Worm (Caenorhabditis elegans): ENCODE results near the gene dars-1.

dars-1 gene

DNA sequence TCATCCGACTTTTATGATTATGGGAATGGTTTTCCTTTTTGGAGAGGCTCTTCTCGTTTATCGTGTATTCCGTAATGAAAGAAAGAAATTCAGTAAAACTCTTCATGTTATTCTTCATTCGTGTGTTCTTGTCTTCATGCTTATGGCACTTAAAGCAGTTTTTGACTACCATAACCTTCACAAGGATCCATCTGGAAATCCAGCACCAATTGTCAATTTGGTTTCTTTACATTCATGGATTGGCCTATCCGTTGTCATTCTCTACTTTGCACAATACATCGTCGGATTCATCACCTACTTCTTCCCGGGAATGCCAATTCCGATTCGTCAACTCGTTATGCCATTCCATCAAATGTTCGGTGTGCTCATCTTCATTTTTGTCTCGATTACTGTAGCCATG is 20.6 kb upstream of the dars-1 start:
- no peak for TF ChIP-seq ztf-23 (GFP tag; IDR thresholded peaks at IDR 0.05)
- TF ChIP-seq klf-2 (GFP tag; conservative IDR thresholded peaks at IDR 0.05) = no peak
- no peak for TF ChIP-seq ztf-29 (GFP tag; IDR thresholded peaks at IDR 0.05)
- no peak for TF ChIP-seq cog-1 (tag; optimal IDR thresholded peaks at IDR 0.05)
- TF ChIP-seq med-1 (GFP tag; optimal IDR thresholded peaks at IDR 0.05; ENCODE audit: insufficient read depth) = no peak
- no peak for TF ChIP-seq T22C8.4 (GFP tag; IDR thresholded peaks at IDR 0.05)
- TF ChIP-seq tab-1 (GFP tag; IDR thresholded peaks at IDR 0.05) = no peak
- no peak for TF ChIP-seq flt-1 (GFP tag; IDR thresholded peaks at IDR 0.05)
- no peak for TF ChIP-seq ref-1 (GFP tag; conservative IDR thresholded peaks at IDR 0.05)

DNA sequence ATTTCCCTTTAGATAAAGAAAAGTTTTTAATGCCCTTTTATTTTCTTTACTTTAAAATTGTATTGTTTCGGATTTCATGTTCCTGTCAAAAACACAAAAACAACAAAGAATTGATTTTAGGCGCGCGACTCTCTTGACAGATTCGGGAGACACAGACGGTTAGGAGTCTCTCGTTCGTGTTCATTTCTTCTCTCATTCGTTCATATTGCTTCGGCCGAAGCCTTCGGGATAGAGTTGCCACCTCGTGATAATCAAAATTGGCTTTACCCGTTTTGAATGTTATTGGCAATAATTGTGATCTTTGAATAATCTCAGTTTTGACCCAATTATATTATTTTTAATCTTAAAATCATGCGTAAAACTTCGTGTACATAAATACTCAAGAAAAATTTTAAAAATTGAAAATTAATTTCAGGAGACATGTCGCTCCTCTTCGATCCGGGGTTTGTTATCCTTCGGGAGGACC is 20.1 kb upstream of the dars-1 start, which contains the start of gene F55H2.5:
TSS of gene F55H2.5 (plus strand) at position 416 of the 466 bp plus-strand sequence.
- TF ChIP-seq klf-2 (GFP tag; conservative IDR thresholded peaks at IDR 0.05) (no peak), cog-1 (tag; optimal IDR thresholded peaks at IDR 0.05) (no peak), ztf-23 (GFP tag; IDR thresholded peaks at IDR 0.05) (no peak), med-1 (GFP tag; optimal IDR thresholded peaks at IDR 0.05; ENCODE audit: insufficient read depth) (no peak), flt-1 (GFP tag; IDR thresholded peaks at IDR 0.05) (no peak), tab-1 (GFP tag; IDR thresholded peaks at IDR 0.05) (no peak), T22C8.4 (GFP tag; IDR thresholded peaks at IDR 0.05) (no peak), ztf-29 (GFP tag; IDR thresholded peaks at IDR 0.05) (no peak), ref-1 (GFP tag; conservative IDR thresholded peaks at IDR 0.05) (no peak)

DNA sequence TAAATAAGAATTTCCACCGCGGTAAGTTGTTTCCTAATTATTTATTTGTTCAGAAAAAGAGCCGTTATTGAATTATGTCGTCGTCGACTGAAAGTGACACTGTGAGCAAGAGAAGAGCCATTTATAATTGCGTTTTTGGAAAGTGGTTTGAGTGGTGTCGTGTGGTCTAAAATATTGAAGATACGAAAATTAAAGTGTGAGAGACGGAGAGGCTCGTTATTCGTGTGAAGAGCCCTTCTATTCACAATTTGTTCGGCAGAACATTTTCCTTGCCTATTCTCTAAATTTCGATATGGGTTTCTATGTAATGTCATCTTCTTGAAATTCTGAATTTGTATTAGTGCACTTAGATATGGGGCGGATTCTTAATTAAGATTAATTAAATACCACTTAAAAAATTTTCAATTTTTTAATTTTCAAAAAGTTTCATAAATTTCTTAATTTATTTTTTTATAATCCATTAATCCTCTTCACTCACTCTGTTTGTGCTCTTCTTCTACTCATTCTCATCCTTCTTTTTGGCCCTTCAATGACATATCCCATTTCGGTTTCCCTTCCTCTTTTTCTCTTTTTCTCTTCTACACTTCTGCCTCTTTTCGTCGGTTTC is 18.9 kb upstream of the dars-1 start:
- TF ChIP-seq flt-1 (GFP tag; IDR thresholded peaks at IDR 0.05) (no peak), ztf-29 (GFP tag; IDR thresholded peaks at IDR 0.05) (no peak), tab-1 (GFP tag; IDR thresholded peaks at IDR 0.05) (no peak), ref-1 (GFP tag; conservative IDR thresholded peaks at IDR 0.05) (no peak), klf-2 (GFP tag; conservative IDR thresholded peaks at IDR 0.05) (no peak), T22C8.4 (GFP tag; IDR thresholded peaks at IDR 0.05) (no peak), ztf-23 (GFP tag; IDR thresholded peaks at IDR 0.05) (no peak), med-1 (GFP tag; optimal IDR thresholded peaks at IDR 0.05; ENCODE audit: insufficient read depth) (no peak), cog-1 (tag; optimal IDR thresholded peaks at IDR 0.05) (no peak)

DNA sequence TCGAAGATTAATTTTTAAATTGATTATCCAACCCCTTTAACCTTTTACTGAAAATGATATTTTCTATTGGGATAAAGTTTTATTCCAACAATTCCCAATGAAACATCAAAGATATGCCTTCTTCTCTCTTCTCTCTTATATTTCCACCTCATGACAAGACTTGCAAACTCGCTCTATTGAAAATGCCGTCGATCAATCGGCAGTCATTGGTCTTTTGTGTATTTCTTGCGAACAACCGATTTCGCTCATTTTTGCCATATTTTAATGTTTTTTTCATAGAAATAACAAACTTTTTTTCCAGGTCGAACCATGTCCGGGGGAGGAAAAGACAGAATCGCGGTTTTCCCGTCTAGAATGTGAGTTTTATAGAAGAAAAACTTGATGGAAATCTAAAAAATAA is 16.8 kb upstream of the dars-1 start, which contains the start of gene vha-14:
TSS of gene vha-14 (plus strand) at position 302 of the 400 bp plus-strand sequence.
- no peak for TF ChIP-seq ztf-23 (GFP tag; IDR thresholded peaks at IDR 0.05)

DNA sequence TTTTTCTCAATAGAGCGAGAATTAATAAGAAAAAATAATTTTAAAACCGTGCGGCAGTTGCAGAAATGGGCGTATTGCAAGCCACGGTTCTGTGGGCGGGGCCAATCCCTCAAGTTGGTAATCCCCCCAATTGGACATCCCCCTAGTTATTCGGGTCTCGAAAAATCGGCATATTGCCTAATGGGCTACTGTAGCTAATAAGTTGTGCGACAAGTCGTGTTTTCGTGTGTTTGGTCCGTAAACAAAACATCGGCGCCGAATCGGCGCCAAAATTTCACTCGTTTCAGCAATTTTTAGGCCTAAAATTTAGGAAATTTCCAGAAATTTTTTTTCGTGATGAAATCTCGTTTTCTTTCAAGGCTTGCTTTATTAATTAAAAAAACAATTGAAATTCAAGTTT is 13.3 kb upstream of the dars-1 start:
- TF ChIP-seq ref-1 (GFP tag; conservative IDR thresholded peaks at IDR 0.05) (no peak), cog-1 (tag; optimal IDR thresholded peaks at IDR 0.05) (no peak), ztf-29 (GFP tag; IDR thresholded peaks at IDR 0.05) (no peak), flt-1 (GFP tag; IDR thresholded peaks at IDR 0.05) (no peak), med-1 (GFP tag; optimal IDR thresholded peaks at IDR 0.05; ENCODE audit: insufficient read depth) (no peak), T22C8.4 (GFP tag; IDR thresholded peaks at IDR 0.05) (no peak), klf-2 (GFP tag; conservative IDR thresholded peaks at IDR 0.05) (no peak), tab-1 (GFP tag; IDR thresholded peaks at IDR 0.05) (no peak), ztf-23 (GFP tag; IDR thresholded peaks at IDR 0.05) (no peak)

DNA sequence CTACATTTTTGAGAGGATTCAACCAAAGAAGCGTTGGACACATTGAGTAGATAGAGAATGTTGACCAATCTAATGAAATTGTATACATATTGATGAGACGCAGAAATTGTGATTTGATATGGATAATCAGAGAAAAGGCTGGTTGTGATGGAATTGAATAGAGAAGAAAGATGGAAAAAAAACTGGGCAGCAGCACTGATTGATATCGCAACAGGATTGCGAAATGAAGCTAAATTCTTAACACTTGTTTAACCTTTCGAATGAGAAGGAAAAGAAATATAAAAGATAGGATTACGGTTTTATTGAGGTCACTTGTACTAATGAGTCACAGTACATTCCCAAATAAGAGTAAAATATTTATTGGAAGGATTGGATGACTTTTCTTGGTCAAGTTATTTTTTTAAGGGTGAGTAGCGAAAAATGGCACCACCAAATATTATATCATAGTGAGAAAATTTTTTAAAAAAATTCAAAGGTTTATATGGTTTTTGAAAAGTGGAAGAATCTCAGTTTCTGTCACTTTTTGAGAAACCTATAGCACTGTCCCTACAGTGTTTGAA is 11.2 kb upstream of the dars-1 start:
- no peak for TF ChIP-seq T22C8.4 (GFP tag; IDR thresholded peaks at IDR 0.05)
- TF ChIP-seq flt-1 (GFP tag; IDR thresholded peaks at IDR 0.05) = no peak
- no peak for TF ChIP-seq ztf-23 (GFP tag; IDR thresholded peaks at IDR 0.05)
- TF ChIP-seq klf-2 (GFP tag; conservative IDR thresholded peaks at IDR 0.05) = no peak
- TF ChIP-seq ref-1 (GFP tag; conservative IDR thresholded peaks at IDR 0.05) = no peak
- TF ChIP-seq med-1 (GFP tag; optimal IDR thresholded peaks at IDR 0.05; ENCODE audit: insufficient read depth) = no peak
- TF ChIP-seq tab-1 (GFP tag; IDR thresholded peaks at IDR 0.05) = no peak
- TF ChIP-seq cog-1 (tag; optimal IDR thresholded peaks at IDR 0.05) = no peak
- no peak for TF ChIP-seq ztf-29 (GFP tag; IDR thresholded peaks at IDR 0.05)

DNA sequence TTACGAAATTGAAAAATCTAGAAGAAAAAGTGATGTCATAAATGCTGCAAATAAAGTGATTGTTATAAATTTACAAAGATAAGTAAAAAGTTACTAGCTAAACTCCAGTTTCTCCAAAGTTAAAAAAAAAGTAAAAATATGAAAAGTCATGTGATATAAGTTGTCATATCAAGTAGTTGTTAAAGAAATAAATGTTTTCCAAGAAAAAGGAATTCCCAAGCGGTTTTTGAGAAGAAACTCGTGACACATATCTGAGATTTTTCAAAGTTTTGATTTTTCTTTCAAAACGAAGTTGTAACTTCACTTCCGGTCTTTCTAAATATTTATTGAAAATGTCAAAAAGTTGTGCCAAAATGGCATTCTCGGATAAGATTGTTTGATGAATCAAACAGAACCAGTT is 10.1 kb upstream of the dars-1 start:
- TF ChIP-seq T22C8.4 (GFP tag; IDR thresholded peaks at IDR 0.05) = no peak
- no peak for TF ChIP-seq ref-1 (GFP tag; conservative IDR thresholded peaks at IDR 0.05)
- TF ChIP-seq klf-2 (GFP tag; conservative IDR thresholded peaks at IDR 0.05) = no peak
- no peak for TF ChIP-seq ztf-23 (GFP tag; IDR thresholded peaks at IDR 0.05)

DNA sequence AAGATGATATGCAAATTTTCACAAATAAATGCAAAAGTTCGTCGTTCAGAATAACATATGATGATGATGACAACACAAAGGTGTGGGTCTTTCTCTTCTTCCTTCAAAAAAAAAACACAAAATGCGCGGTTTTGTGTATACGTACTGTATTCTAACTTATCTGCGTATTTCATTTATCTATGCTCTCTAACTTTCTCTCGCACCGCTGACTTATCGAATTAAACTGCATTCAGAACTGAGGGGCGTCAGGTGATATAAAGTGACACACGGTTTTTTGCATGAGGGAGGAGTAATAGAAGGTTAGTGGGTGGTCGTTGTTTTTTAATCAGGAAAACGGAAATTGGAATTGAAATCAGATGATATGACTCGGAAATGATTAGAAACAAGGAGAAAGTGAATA is 9.3 kb upstream of the dars-1 start, which contains the start of gene sod-4:
TSS of gene sod-4 (minus strand) at position 109 of the 400 bp plus-strand sequence.
- TF ChIP-seq ztf-23 (GFP tag; IDR thresholded peaks at IDR 0.05) = no peak
- no peak for TF ChIP-seq flt-1 (GFP tag; IDR thresholded peaks at IDR 0.05)
- TF ChIP-seq ref-1 (GFP tag; conservative IDR thresholded peaks at IDR 0.05) = no peak
- TF ChIP-seq med-1 (GFP tag; optimal IDR thresholded peaks at IDR 0.05; ENCODE audit: insufficient read depth) = no peak
- no peak for TF ChIP-seq klf-2 (GFP tag; conservative IDR thresholded peaks at IDR 0.05)
- no peak for TF ChIP-seq ztf-29 (GFP tag; IDR thresholded peaks at IDR 0.05)
- no peak for TF ChIP-seq cog-1 (tag; optimal IDR thresholded peaks at IDR 0.05)
- TF ChIP-seq T22C8.4 (GFP tag; IDR thresholded peaks at IDR 0.05) = no peak
- TF ChIP-seq tab-1 (GFP tag; IDR thresholded peaks at IDR 0.05) = no peak

DNA sequence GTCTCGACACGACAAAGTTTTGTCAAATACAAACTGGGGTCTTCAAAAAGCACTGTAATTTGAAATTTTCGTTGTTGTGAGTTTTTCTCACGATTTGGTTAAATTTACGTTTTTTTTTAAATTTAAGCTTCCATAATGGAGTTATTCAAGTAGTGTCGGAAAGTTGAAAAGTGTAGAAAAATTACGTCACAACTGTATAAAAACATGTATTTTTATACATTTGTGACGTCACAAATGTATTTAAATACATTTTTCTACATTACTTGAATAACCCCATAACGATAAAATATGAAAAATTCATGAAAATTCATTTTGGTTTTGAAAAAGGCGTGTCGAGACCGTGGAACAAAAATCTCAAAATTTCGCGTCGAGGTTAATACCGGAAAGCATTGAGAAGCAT is 6.4 kb upstream of the dars-1 start:
- no peak for TF ChIP-seq tab-1 (GFP tag; IDR thresholded peaks at IDR 0.05)

DNA sequence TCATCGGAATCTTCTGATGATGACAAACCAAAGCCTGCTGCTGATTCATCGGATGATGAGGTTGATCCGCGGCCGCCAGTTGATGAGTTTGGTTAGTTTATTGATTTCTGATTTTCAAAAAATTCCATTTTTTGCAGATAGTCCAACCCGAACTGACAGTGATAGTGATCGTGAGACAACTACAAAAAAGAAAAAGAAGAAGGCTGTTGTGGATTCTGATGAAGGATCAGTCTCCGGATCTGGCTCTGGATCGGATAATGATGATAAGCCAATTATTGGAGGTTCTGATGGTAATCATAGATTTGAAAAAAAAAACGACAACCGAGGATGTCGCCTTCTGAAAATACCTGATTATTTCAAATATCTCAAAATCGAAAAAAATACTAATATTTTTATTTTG is 5.1 kb upstream of the dars-1 start:
- TF ChIP-seq T22C8.4 (GFP tag; IDR thresholded peaks at IDR 0.05) (no peak), tab-1 (GFP tag; IDR thresholded peaks at IDR 0.05) (no peak), ztf-29 (GFP tag; IDR thresholded peaks at IDR 0.05) (no peak), klf-2 (GFP tag; conservative IDR thresholded peaks at IDR 0.05) (no peak), med-1 (GFP tag; optimal IDR thresholded peaks at IDR 0.05; ENCODE audit: insufficient read depth) (no peak), ref-1 (GFP tag; conservative IDR thresholded peaks at IDR 0.05) (no peak), cog-1 (tag; optimal IDR thresholded peaks at IDR 0.05) (no peak), ztf-23 (GFP tag; IDR thresholded peaks at IDR 0.05) (no peak), flt-1 (GFP tag; IDR thresholded peaks at IDR 0.05) (no peak)

All from whole organism, midembryonic.